Fruit fly (Drosophila melanogaster): ENCODE results near the gene emb.

DNA sequence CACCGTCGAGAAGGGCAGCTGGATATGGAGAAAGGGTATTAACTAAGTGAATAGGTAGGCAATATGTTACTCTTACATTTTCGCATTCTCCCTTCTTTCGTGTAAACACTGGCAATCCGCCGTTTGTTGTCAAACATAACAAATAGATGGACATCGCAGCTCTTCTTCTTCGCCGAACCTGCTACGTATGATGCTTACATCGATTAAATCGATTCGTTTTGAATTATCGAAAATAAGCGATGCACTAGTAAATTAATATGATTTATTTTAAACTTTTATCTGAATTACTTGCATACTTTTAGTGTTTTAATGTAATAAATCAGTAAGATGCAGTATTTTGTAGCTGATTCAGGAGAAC, 466 bp upstream of the emb start, which contains the start of gene fy:
- TF ChIP-seq cnc (optimal IDR thresholded peaks at IDR 0.05) (no peak), CG33017 (tag; optimal IDR thresholded peaks at IDR 0.05) (no peak), CG14711 (tag; optimal IDR thresholded peaks at IDR 0.05) (no peak), Hr96 (GFP tag; optimal IDR thresholded peaks at IDR 0.05) (no peak), CG12768 (GFP tag; optimal IDR thresholded peaks at IDR 0.05) (no peak), ovo (GFP tag; optimal IDR thresholded peaks at IDR 0.05) (no peak), Crg-1 (GFP tag; optimal IDR thresholded peaks at IDR 0.05) (no peak), kay (GFP tag; ENCODE audit: borderline replicate concordance) (no peak), CG5204 (GFP tag; optimal IDR thresholded peaks at IDR 0.05) (no peak), tj (GFP tag; optimal IDR thresholded peaks at IDR 0.05) (no peak), Clk (GFP tag; optimal IDR thresholded peaks at IDR 0.05) (no peak), CG11617 (GFP tag; optimal IDR thresholded peaks at IDR 0.05) (no peak), CG1620 (GFP tag; optimal IDR thresholded peaks at IDR 0.05) (no peak), Mnt (GFP tag; optimal IDR thresholded peaks at IDR 0.05) (no peak)
